Fruit fly (Drosophila melanogaster) whole organism, embryonic: Measurements from ENCODE around the gene CG15530.

ENCODE experiments used
- ATbp ChIP-seq: fragments of 200-800 bp; sonication (Bioruptor generic); optimal IDR thresholded peaks from 2 replicates; lab custom pipeline; 2017; ENCODE audit warnings: missing biosample characterization, mild to moderate bottlenecking, missing genetic modification characterization, missing genetic modification reagents
- C15 ChIP-seq: fragments of 200-800 bp; sonication (Bioruptor generic); IDR thresholded peaks from 3 replicates; pipeline ENCODE4 v1.3.6; 2022; ENCODE audit warnings: missing biosample characterization, missing genetic modification characterization
- CG10147 ChIP-seq: fragments of 200-800 bp; sonication (Bioruptor generic); optimal IDR thresholded peaks from 2 replicates; lab custom pipeline; 2019; ENCODE audit warnings: missing biosample characterization, mild to moderate bottlenecking, missing genetic modification characterization, moderate library complexity
- CG10209 ChIP-seq: fragments of 200-800 bp; sonication (Bioruptor generic); optimal IDR thresholded peaks from 3 replicates; lab custom pipeline; 2017; ENCODE audit warnings: missing biosample characterization, mild to moderate bottlenecking, missing genetic modification characterization, missing genetic modification reagents
- CG11085 ChIP-seq: fragments of 200-800 bp; sonication (Bioruptor generic); IDR thresholded peaks from 2 replicates; pipeline ENCODE4 v1.3.6; 2022; ENCODE audit warnings: missing biosample characterization, missing genetic modification characterization
- CG11695 ChIP-seq: fragments of 200-800 bp; sonication (Bioruptor generic); IDR thresholded peaks from 3 replicates; pipeline ENCODE4 v1.3.6; 2022; ENCODE audit warnings: missing biosample characterization, missing genetic modification characterization
- CG13624 ChIP-seq: fragments of 200-800 bp; sonication (Bioruptor generic); optimal IDR thresholded peaks from 2 replicates; lab custom pipeline; 2016; ENCODE audit warnings: missing biosample characterization, missing genetic modification characterization
- CG14014 ChIP-seq: fragments of 200-800 bp; sonication (Bioruptor generic); IDR thresholded peaks from 2 replicates; pipeline ENCODE4 v1.3.6; 2022; ENCODE audit warnings: missing biosample characterization, missing genetic modification characterization
- CG15269 ChIP-seq: fragments of 200-800 bp; sonication (Bioruptor generic); optimal IDR thresholded peaks from 2 replicates; lab custom pipeline; 2018; ENCODE audit warnings: missing biosample characterization, mild to moderate bottlenecking, missing genetic modification characterization, moderate library complexity
- CG15479 ChIP-seq: fragments of 200-800 bp; sonication (Bioruptor generic); optimal IDR thresholded peaks from 3 replicates; lab custom pipeline; 2019; ENCODE audit warnings: missing biosample characterization, mild to moderate bottlenecking, missing genetic modification characterization, moderate library complexity
- CG17186 ChIP-seq: fragments of 200-800 bp; sonication (Bioruptor generic); optimal IDR thresholded peaks from 3 replicates; lab custom pipeline; 2017; ENCODE audit warnings: missing biosample characterization, missing genetic modification reagents, missing genetic modification characterization
- CG2129 ChIP-seq: fragments of 200-800 bp; sonication (Bioruptor generic); IDR thresholded peaks from 2 replicates; pipeline ENCODE4 v1.3.6; 2022; ENCODE audit warnings: missing biosample characterization, missing genetic modification characterization; ENCODE audit not compliant: partially characterized antibody
- CG2678 ChIP-seq: fragments of 200-800 bp; sonication (Bioruptor generic); optimal IDR thresholded peaks from 3 replicates; lab custom pipeline; 2019; ENCODE audit warnings: missing biosample characterization, mild to moderate bottlenecking, missing genetic modification characterization, moderate library complexity
- CG30020 ChIP-seq: fragments of 200-800 bp; optimal IDR thresholded peaks from 2 replicates; lab custom pipeline; 2019; ENCODE audit warnings: missing biosample characterization, mild to moderate bottlenecking, missing genetic modification characterization, moderate library complexity
- CG3163 ChIP-seq: fragments of 200-800 bp; sonication (Bioruptor generic); optimal IDR thresholded peaks from 3 replicates; lab custom pipeline; 2016; ENCODE audit warnings: missing biosample characterization, missing genetic modification characterization
- CG3726 ChIP-seq: fragments of 200-800 bp; sonication (Bioruptor generic); IDR thresholded peaks from 3 replicates; pipeline ENCODE4, ENCODE4 v1.3.6; 2022; ENCODE audit warnings: missing biosample characterization, missing genetic modification characterization
- CG4328 ChIP-seq: fragments of 200-800 bp; sonication (Bioruptor generic); optimal IDR thresholded peaks from 3 replicates; lab custom pipeline; 2017; ENCODE audit warnings: missing biosample characterization, missing genetic modification reagents, missing genetic modification characterization
- CG6689 ChIP-seq: fragments of 200-800 bp; sonication (Bioruptor generic); IDR thresholded peaks from 2 replicates; pipeline ENCODE4 v1.3.6; 2022; ENCODE audit warnings: missing biosample characterization, missing genetic modification characterization
- CG6765 ChIP-seq: fragments of 200-800 bp; sonication (Bioruptor generic); optimal IDR thresholded peaks from 3 replicates; lab custom pipeline; 2017; ENCODE audit warnings: missing biosample characterization, mild to moderate bottlenecking, missing genetic modification characterization
- CG6854 ChIP-seq: fragments of 200-800 bp; sonication (Bioruptor generic); optimal IDR thresholded peaks from 3 replicates; lab custom pipeline; 2017; ENCODE audit warnings: missing biosample characterization, mild to moderate bottlenecking, missing genetic modification characterization
- CG7928 ChIP-seq: fragments of 200-800 bp; sonication (Bioruptor generic); optimal IDR thresholded peaks from 2 replicates; lab custom pipeline; 2017; ENCODE audit warnings: missing biosample characterization, mild to moderate bottlenecking, missing genetic modification characterization
- CoRest ChIP-seq: fragments of 200-800 bp; sonication (Bioruptor generic); optimal IDR thresholded peaks from 3 replicates; lab custom pipeline; 2018; ENCODE audit warnings: missing biosample characterization, mild to moderate bottlenecking, missing genetic modification characterization, moderate library complexity
- Ets65A ChIP-seq: fragments of 200-800 bp; sonication (Bioruptor generic); peaks from one replicate; lab custom pipeline; 2016; ENCODE audit warnings: missing biosample characterization, missing genetic modification characterization
- Ets97D ChIP-seq: fragments of 200-800 bp; sonication (Bioruptor generic); optimal IDR thresholded peaks from 3 replicates; lab custom pipeline; 2016; ENCODE audit warnings: missing biosample characterization, missing genetic modification characterization
- Fer3 ChIP-seq: fragments of 200-800 bp; sonication (Bioruptor generic); optimal IDR thresholded peaks from 2 replicates; lab custom pipeline; 2018; ENCODE audit warnings: missing biosample characterization, mild to moderate bottlenecking, missing genetic modification characterization, moderate library complexity
- Hey ChIP-seq: fragments of 200-800 bp; sonication (Bioruptor generic); optimal IDR thresholded peaks from 3 replicates; lab custom pipeline; 2018; ENCODE audit warnings: missing biosample characterization, mild to moderate bottlenecking, missing genetic modification characterization
- MTF-1 ChIP-seq: fragments of 200-800 bp; sonication (Bioruptor generic); optimal IDR thresholded peaks from 2 replicates; lab custom pipeline; 2018; ENCODE audit warnings: missing biosample characterization, mild to moderate bottlenecking, missing genetic modification characterization, borderline replicate concordance
- Meics ChIP-seq: fragments of 200-800 bp; sonication (Bioruptor generic); optimal IDR thresholded peaks from 2 replicates; lab custom pipeline; 2017; ENCODE audit warnings: missing biosample characterization, mild to moderate bottlenecking, missing genetic modification characterization
- Myb ChIP-seq: fragments of 200-800 bp; sonication (Bioruptor generic); optimal IDR thresholded peaks from 2 replicates; lab custom pipeline; 2016; ENCODE audit warnings: missing biosample characterization, missing genetic modification characterization
- Rx ChIP-seq: fragments of 200-800 bp; sonication (Bioruptor generic); IDR thresholded peaks from 2 replicates; pipeline ENCODE4 v1.3.6; 2022; ENCODE audit warnings: missing biosample characterization, missing genetic modification characterization
- ase ChIP-seq: fragments of 200-800 bp; sonication (Bioruptor generic); IDR thresholded peaks from 3 replicates; pipeline ENCODE4 v1.3.6; 2022; ENCODE audit warnings: missing biosample characterization, missing genetic modification characterization
- crol ChIP-seq: fragments of 200-800 bp; sonication (Bioruptor generic); IDR thresholded peaks from 2 replicates; pipeline ENCODE4 v1.3.6; 2022; ENCODE audit warnings: missing biosample characterization, missing genetic modification characterization
- fd3F ChIP-seq: fragments of 200-800 bp; sonication (Bioruptor generic); optimal IDR thresholded peaks from 2 replicates; lab custom pipeline; 2018; ENCODE audit warnings: missing biosample characterization, mild to moderate bottlenecking, missing genetic modification characterization, moderate library complexity
- gcm ChIP-seq: fragments of 200-800 bp; sonication (Bioruptor generic); optimal IDR thresholded peaks from 2 replicates; lab custom pipeline; 2019; ENCODE audit warnings: missing biosample characterization, mild to moderate bottlenecking, missing genetic modification characterization, moderate library complexity
- ind ChIP-seq: fragments of 200-800 bp; sonication (Bioruptor generic); optimal IDR thresholded peaks from 3 replicates; lab custom pipeline; 2016; ENCODE audit warnings: missing biosample characterization, missing genetic modification characterization
- kni ChIP-seq: fragments of 200-800 bp; sonication (Bioruptor generic); optimal IDR thresholded peaks from 3 replicates; lab custom pipeline; 2017; ENCODE audit warnings: mild to moderate bottlenecking, missing biosample characterization, missing genetic modification reagents, missing genetic modification characterization
- lab ChIP-seq: fragments of 200-800 bp; sonication (Bioruptor generic); optimal IDR thresholded peaks from 3 replicates; lab custom pipeline; 2017; ENCODE audit warnings: missing biosample characterization, missing genetic modification characterization, mild to moderate bottlenecking, moderate library complexity, missing genetic modification reagents
- nom ChIP-seq: fragments of 200-800 bp; sonication (Bioruptor generic); optimal IDR thresholded peaks from 2 replicates; lab custom pipeline; 2017; ENCODE audit warnings: missing biosample characterization, missing genetic modification characterization, mild to moderate bottlenecking, moderate library complexity, missing genetic modification reagents
- odd ChIP-seq: fragments of 200-800 bp; sonication (Bioruptor generic); optimal IDR thresholded peaks from 2 replicates; lab custom pipeline; 2017; ENCODE audit warnings: missing biosample characterization, mild to moderate bottlenecking, missing genetic modification characterization
- peb ChIP-seq: fragments of 200-800 bp; sonication (Bioruptor generic); IDR thresholded peaks from 2 replicates; pipeline ENCODE4 v1.3.6; 2022; ENCODE audit warnings: missing biosample characterization, missing genetic modification characterization
- pnt ChIP-seq: fragments of 200-800 bp; sonication (Bioruptor generic); optimal IDR thresholded peaks from 3 replicates; lab custom pipeline; 2016; ENCODE audit warnings: missing biosample characterization, missing genetic modification characterization
- ranshi ChIP-seq: fragments of 200-800 bp; sonication (Bioruptor generic); IDR thresholded peaks from 2 replicates; pipeline ENCODE4 v1.3.6; 2022; ENCODE audit warnings: missing biosample characterization, missing genetic modification characterization
- schlank ChIP-seq: fragments of 200-800 bp; sonication (Bioruptor generic); optimal IDR thresholded peaks from 2 replicates; lab custom pipeline; 2018; ENCODE audit warnings: missing biosample characterization, mild to moderate bottlenecking, missing genetic modification characterization
- scrt ChIP-seq: fragments of 200-800 bp; sonication (Bioruptor generic); optimal IDR thresholded peaks from 2 replicates; lab custom pipeline; 2018; ENCODE audit warnings: missing biosample characterization, mild to moderate bottlenecking, missing genetic modification characterization, moderate library complexity
- slbo ChIP-seq: fragments of 200-800 bp; sonication (Bioruptor generic); IDR thresholded peaks from 2 replicates; pipeline ENCODE4 v1.3.6; 2022; ENCODE audit warnings: missing biosample characterization, missing genetic modification characterization
- sqz ChIP-seq: fragments of 200-800 bp; sonication (Bioruptor generic); optimal IDR thresholded peaks from 3 replicates; lab custom pipeline; 2018; ENCODE audit warnings: missing biosample characterization, mild to moderate bottlenecking, missing genetic modification characterization
- sr ChIP-seq: fragments of 200-800 bp; sonication (Bioruptor generic); IDR thresholded peaks from 3 replicates; pipeline ENCODE4 v1.3.6; 2022; ENCODE audit warnings: missing biosample characterization, missing genetic modification characterization
- vnd ChIP-seq: fragments of 200-800 bp; sonication (Bioruptor generic); IDR thresholded peaks from 3 replicates; pipeline ENCODE4 v1.3.6; 2022; ENCODE audit warnings: missing biosample characterization, missing genetic modification characterization; ENCODE audit not compliant: partially characterized antibody

CG15530 gene

dm6 chr3R:30198793-30199192, 21.1 kb downstream of the CG15530 start (continued):
- TF ChIP-seq CG4328 (GFP tag; lab: Kevin White, UChicago) = peak; percentile 39
- no peak for TF ChIP-seq sqz (GFP tag; lab: Kevin White, UChicago)
- TF ChIP-seq CG30020 (tag; lab: Kevin White, UChicago) = no peak
- TF ChIP-seq CG15269 (tag; lab: Kevin White, UChicago) = peak; percentile 12
- TF ChIP-seq ase (GFP tag; lab: Robert Waterston, UW) = no peak
- peak; percentile 32 for TF ChIP-seq Hey
- TF ChIP-seq Meics (GFP tag; lab: Kevin White, UChicago) = peak; percentile 47
- peak; percentile 23 for TF ChIP-seq fd3F
- TF ChIP-seq odd (GFP tag; lab: Kevin White, UChicago) = peak; percentile 16
- TF ChIP-seq CG15479 (GFP tag; lab: Kevin White, UChicago) = no peak
- TF ChIP-seq CG2129 (GFP tag; lab: Robert Waterston, UW) = no peak
- peak; percentile 5 for TF ChIP-seq CG10147 (GFP tag; lab: Kevin White, UChicago)
- TF ChIP-seq Ets65A (GFP tag; lab: Kevin White, UChicago) = peak; percentile 57
- TF ChIP-seq CG6689 (GFP tag; lab: Robert Waterston, UW) = 0 out of 2 replicates have a peak, but pooled peaks have one; percentile 9
- peak; percentile 20 for TF ChIP-seq scrt
- peak; percentile 73 for TF ChIP-seq CG6765 (GFP tag; lab: Kevin White, UChicago)
- peak; percentile 43 for TF ChIP-seq MTF-1
- no peak for TF ChIP-seq CG7928 (GFP tag; lab: Kevin White, UChicago)
- peak; percentile 38 for TF ChIP-seq Fer3 (tag; lab: Kevin White, UChicago)
- peak; percentile 11 for TF ChIP-seq kni (GFP tag; lab: Kevin White, UChicago)
- no peak for TF ChIP-seq gcm (GFP tag; lab: Kevin White, UChicago)
- peak; percentile 21 for TF ChIP-seq CG6854 (GFP tag; lab: Kevin White, UChicago)
- TF ChIP-seq, all 482 proteins: peak for 75

dm6 chr3R:30200091-30200698, 22.5 kb downstream of the CG15530 start:
- no peak for TF ChIP-seq odd (GFP tag; lab: Kevin White, UChicago)
- TF ChIP-seq CG3163 (GFP tag; lab: Kevin White, UChicago) = peak; percentile 18
- TF ChIP-seq CG13624 (GFP tag; lab: Kevin White, UChicago) = peak; percentile 23
- no peak for TF ChIP-seq CG11695 (GFP tag; lab: Robert Waterston, UW)
- no peak for TF ChIP-seq CG11085 (GFP tag; lab: Robert Waterston, UW)
- TF ChIP-seq sr (GFP tag; lab: Robert Waterston, UW) = peak; percentile 85
- TF ChIP-seq CG17186 (GFP tag; lab: Kevin White, UChicago) = no peak
- TF ChIP-seq CG2678 (tag; lab: Kevin White, UChicago) = peak; percentile 28
- peak; percentile 73 for TF ChIP-seq slbo (GFP tag; lab: Robert Waterston, UW)
- no peak for TF ChIP-seq CG3726 (GFP tag; lab: Robert Waterston, UW)
- no peak for TF ChIP-seq Ets97D (GFP tag; lab: Kevin White, UChicago)
- TF ChIP-seq schlank = no peak
- TF ChIP-seq crol (GFP tag; lab: Robert Waterston, UW) = peak; percentile 79
- TF ChIP-seq ind (GFP tag; lab: Kevin White, UChicago) = peak; percentile 11
- TF ChIP-seq lab = peak; percentile 57
- no peak for TF ChIP-seq Rx
- TF ChIP-seq nom (GFP tag; lab: Kevin White, UChicago) = no peak
- peak; percentile 22 for TF ChIP-seq CoRest
- peak; percentile 17 for TF ChIP-seq ATbp (GFP tag; lab: Kevin White, UChicago)
- TF ChIP-seq pnt (GFP tag; lab: Kevin White, UChicago) = peak; percentile 17
- peak; percentile 10; the same call in 1 of the 2 replicates for TF ChIP-seq CG14014 (GFP tag; lab: Robert Waterston, UW)
- no peak for TF ChIP-seq C15 (GFP tag; lab: Robert Waterston, UW)
- no peak for TF ChIP-seq vnd (GFP tag; lab: Robert Waterston, UW)
- 0 out of 2 replicates have a peak, but pooled peaks have one; percentile 20 for TF ChIP-seq ranshi (GFP tag; lab: Robert Waterston, UW)
- no peak for TF ChIP-seq peb (GFP tag; lab: Robert Waterston, UW)
- TF ChIP-seq CG10209 = peak; percentile 20
- TF ChIP-seq CG6689 (GFP tag; lab: Robert Waterston, UW) = peak; percentile 21; the same call in 1 of the 2 replicates
- peak; percentile 28 for TF ChIP-seq Myb
